Fruit fly (Drosophila melanogaster): Measurements from ENCODE around the gene CG31697.
A peak's percentile ranks its signal among the peaks of the same experiment; 100 is the strongest.

The CG31697 gene

DNA sequence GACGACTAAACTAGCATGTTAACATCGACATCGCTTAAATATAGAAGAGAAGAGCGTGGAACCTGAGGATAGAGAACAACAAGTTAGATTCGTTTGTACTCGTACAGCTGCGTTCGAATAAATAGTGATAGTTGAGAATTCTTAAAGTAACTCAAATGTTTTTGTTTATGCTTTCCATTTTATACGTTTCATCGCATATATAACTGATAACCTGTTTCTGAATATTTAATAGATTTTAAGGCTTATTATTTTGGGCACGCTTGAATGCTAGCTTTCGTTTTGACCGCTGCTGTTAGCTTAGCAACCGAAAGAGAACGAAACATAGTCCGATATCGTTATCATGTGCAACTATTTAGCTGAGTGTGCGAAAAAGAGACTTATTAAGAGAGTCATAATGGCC is 6.9 kb upstream of the CG31697 start (continued):
- TF ChIP-seq CG10543 (GFP tag; optimal IDR thresholded peaks at IDR 0.05) (peak; percentile 76), CG33213 (GFP tag; optimal IDR thresholded peaks at IDR 0.05) (peak; percentile 94), CG5180 (GFP tag; optimal IDR thresholded peaks at IDR 0.05) (no peak), chinmo (GFP tag; IDR thresholded peaks at IDR 0.05; ENCODE audit: partially characterized antibody) (no peak), tll (GFP tag; optimal IDR thresholded peaks at IDR 0.05) (no peak), CkIIα-i1 (GFP tag; IDR thresholded peaks at IDR 0.05) (peak; percentile 83), CG6791 (GFP tag; IDR thresholded peaks at IDR 0.05; ENCODE audit: partially characterized antibody) (no peak), CG1647 (GFP tag; optimal IDR thresholded peaks at IDR 0.05) (peak; percentile 89), grn (GFP tag; optimal IDR thresholded peaks at IDR 0.05) (peak; percentile 35), hth (optimal IDR thresholded peaks at IDR 0.05) (no peak), dmrt11E (tag; optimal IDR thresholded peaks at IDR 0.05) (peak; percentile 64), knrl (GFP tag; IDR thresholded peaks at IDR 0.05; ENCODE audit: partially characterized antibody) (no peak), gfzf (GFP tag; optimal IDR thresholded peaks at IDR 0.05) (no peak), CG11560 (tag; IDR thresholded peaks at IDR 0.05) (peak; percentile 88), pros (GFP tag; optimal IDR thresholded peaks at IDR 0.05) (no peak), CG11085 (GFP tag; IDR thresholded peaks at IDR 0.05) (peak; percentile 92), Tbp (GFP tag; optimal IDR thresholded peaks at IDR 0.05) (no peak), zen2 (GFP tag; IDR thresholded peaks at IDR 0.05; ENCODE audit: partially characterized antibody) (no peak), CG13624 (GFP tag; optimal IDR thresholded peaks at IDR 0.05) (peak; percentile 98), CG10209 (GFP tag; optimal IDR thresholded peaks at IDR 0.05) (peak; percentile 95), tup (GFP tag; optimal IDR thresholded peaks at IDR 0.05) (peak; percentile 89), CG9817 (tag; optimal IDR thresholded peaks at IDR 0.05) (peak; percentile 95), Meics (GFP tag; optimal IDR thresholded peaks at IDR 0.05) (peak; percentile 98), D19A (tag; optimal IDR thresholded peaks at IDR 0.05) (peak; percentile 84), CG11247 (GFP tag; IDR thresholded peaks at IDR 0.05) (peak; percentile 97), aop (GFP tag; IDR thresholded peaks at IDR 0.05) (no peak; the same call in 1 of the 2 replicates), cato (GFP tag; optimal IDR thresholded peaks at IDR 0.05; ENCODE audit: borderline replicate concordance) (peak; percentile 79), prd (optimal IDR thresholded peaks at IDR 0.05) (no peak), prd (GFP tag; IDR thresholded peaks at IDR 0.05) (peak; percentile 96), jing (GFP tag; optimal IDR thresholded peaks at IDR 0.05) (peak; percentile 67), sd (tag; optimal IDR thresholded peaks at IDR 0.05) (peak; percentile 94), CG15011 (GFP tag; optimal IDR thresholded peaks at IDR 0.05) (peak; percentile 97), CG6765 (GFP tag; optimal IDR thresholded peaks at IDR 0.05) (peak; percentile 96), Abd-B (GFP tag; optimal IDR thresholded peaks at IDR 0.05) (peak; percentile 85), sens (GFP tag) (peak; percentile 98), repo (GFP tag; optimal IDR thresholded peaks at IDR 0.05) (peak; percentile 85), fd3F (GFP tag; optimal IDR thresholded peaks at IDR 0.05) (peak; percentile 97), nau (GFP tag; optimal IDR thresholded peaks at IDR 0.05) (no peak), caup (GFP tag; optimal IDR thresholded peaks at IDR 0.05; ENCODE audit: severe bottlenecking) (peak; percentile 97), CG15696 (tag; optimal IDR thresholded peaks at IDR 0.05) (peak; percentile 77), CG17359 (tag; optimal IDR thresholded peaks at IDR 0.05) (peak; percentile 93), fd96Cb (tag; optimal IDR thresholded peaks at IDR 0.05) (peak; percentile 80), CG2678 (tag; optimal IDR thresholded peaks at IDR 0.05) (peak; percentile 98), gt (GFP tag; IDR thresholded peaks at IDR 0.05) (peak; percentile 65), jumu (GFP tag; optimal IDR thresholded peaks at IDR 0.05) (peak; percentile 89), CG3995 (GFP tag; optimal IDR thresholded peaks at IDR 0.05) (peak; percentile 84), CG1529 (GFP tag; optimal IDR thresholded peaks at IDR 0.05) (peak; percentile 74), sqz (GFP tag; optimal IDR thresholded peaks at IDR 0.05) (no peak), CG14710 (tag; optimal IDR thresholded peaks at IDR 0.05) (peak; percentile 57), tna (GFP tag; IDR thresholded peaks at IDR 0.05; ENCODE audit: partially characterized antibody) (no peak)

All from whole organism, embryonic.